Worm (Caenorhabditis elegans): ENCODE data around the gene T23F2.3.

Gene T23F2.3

ce11 chrX:5467820-5468270, 44.3 kb downstream of the T23F2.3 start, which contains the start of gene dpyd-1 (continued):
- peak; percentile 63 for TF ChIP-seq tra-1 (GFP tag; IDR thresholded peaks at IDR 0.05)
- TF ChIP-seq dmd-9 (GFP tag; IDR thresholded peaks at IDR 0.05): no peak
- TF ChIP-seq ztf-11 (tag; optimal IDR thresholded peaks at IDR 0.05): no peak
- peak; percentile 21 for TF ChIP-seq mep-1 (tag; optimal IDR thresholded peaks at IDR 0.05)
- TF ChIP-seq dve-1 (tag; optimal IDR thresholded peaks at IDR 0.05; ENCODE audit: insufficient read depth): peak; percentile 92
- TF ChIP-seq ces-1 (GFP tag; optimal IDR thresholded peaks at IDR 0.05): no peak
- TF ChIP-seq mxl-2 (GFP tag; conservative IDR thresholded peaks at IDR 0.05): no peak
- no peak for TF ChIP-seq ztf-7 (tag; optimal IDR thresholded peaks at IDR 0.05)
- TF ChIP-seq daf-16 (GFP tag; optimal IDR thresholded peaks at IDR 0.05): no peak
- peak; percentile 42 for TF ChIP-seq daf-16 (tag; optimal IDR thresholded peaks at IDR 0.05)
- TF ChIP-seq lin-38 (GFP tag; IDR thresholded peaks at IDR 0.05): no peak

DNA sequence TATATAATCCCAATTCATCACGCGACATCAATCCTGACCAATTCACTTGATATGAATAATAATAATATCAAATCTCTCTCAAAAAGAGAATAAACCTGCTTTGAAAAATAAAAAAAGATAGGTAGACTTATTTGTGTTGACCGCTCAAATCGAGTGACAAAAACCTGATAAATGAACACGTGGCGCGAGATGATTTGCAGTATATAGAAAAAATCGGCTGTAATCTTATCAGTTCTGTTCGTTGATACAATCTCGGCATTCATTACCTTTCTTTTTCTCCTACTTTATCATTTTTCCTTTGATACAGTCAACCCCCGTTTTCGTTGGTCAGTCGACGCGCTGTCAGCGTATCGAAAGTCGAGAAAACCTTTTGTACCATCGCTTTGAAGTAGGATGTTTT, 44.8 kb downstream of the T23F2.3 start:
- TF ChIP-seq dve-1 (tag; optimal IDR thresholded peaks at IDR 0.05; ENCODE audit: insufficient read depth) (peak; percentile 82), ceh-28 (tag; optimal IDR thresholded peaks at IDR 0.05) (no peak), madf-5 (GFP tag; IDR thresholded peaks at IDR 0.05) (no peak), tra-1 (GFP tag; IDR thresholded peaks at IDR 0.05) (peak; percentile 88), F44E2.7 (GFP tag; IDR thresholded peaks at IDR 0.05) (no peak), nhr-77 (tag; optimal IDR thresholded peaks at IDR 0.05) (peak; percentile 29), F37D6.2 (tag; optimal IDR thresholded peaks at IDR 0.05) (no peak), ztf-11 (tag; optimal IDR thresholded peaks at IDR 0.05) (no peak), egl-27 (tag; optimal IDR thresholded peaks at IDR 0.05) (no peak), pqm-1 (tag; optimal IDR thresholded peaks at IDR 0.05) (peak; percentile 57), hlh-30 (tag; optimal IDR thresholded peaks at IDR 0.05; ENCODE audit: insufficient read depth) (peak; percentile 77), R02D3.7 (tag; optimal IDR thresholded peaks at IDR 0.05) (no peak), daf-16 (GFP tag; optimal IDR thresholded peaks at IDR 0.05) (peak in 1 of 2 experiments; percentile 25), daf-16 (tag; optimal IDR thresholded peaks at IDR 0.05) (peak; percentile 89), hmg-1.1 (GFP tag; IDR thresholded peaks at IDR 0.05) (no peak), D1046.2 (GFP tag; IDR thresholded peaks at IDR 0.05) (no peak), egl-43 (GFP tag; IDR thresholded peaks at IDR 0.05) (no peak), Y105C5A.15 (GFP tag; IDR thresholded peaks at IDR 0.05) (no peak), aly-2 (tag; optimal IDR thresholded peaks at IDR 0.05) (no peak), spr-1 (tag; optimal IDR thresholded peaks at IDR 0.05) (no peak), daf-8 (GFP tag; IDR thresholded peaks at IDR 0.05) (no peak), dpl-1 (GFP tag; optimal IDR thresholded peaks at IDR 0.05) (no peak), ceh-82 (tag; optimal IDR thresholded peaks at IDR 0.05) (no peak), nhr-28 (tag; optimal IDR thresholded peaks at IDR 0.05) (peak; percentile 85), fos-1 (tag; optimal IDR thresholded peaks at IDR 0.05) (no peak), nhr-76 (tag; optimal IDR thresholded peaks at IDR 0.05) (no peak), zfp-3 (GFP tag; conservative IDR thresholded peaks at IDR 0.05) (no peak), lsy-2 (tag; optimal IDR thresholded peaks at IDR 0.05) (no peak), lir-3 (tag; optimal IDR thresholded peaks at IDR 0.05) (no peak), rbr-2 (tag; optimal IDR thresholded peaks at IDR 0.05) (no peak), ztf-7 (tag; optimal IDR thresholded peaks at IDR 0.05) (no peak), lin-15B (tag; optimal IDR thresholded peaks at IDR 0.05) (no peak), unc-39 (tag; optimal IDR thresholded peaks at IDR 0.05) (no peak), nhr-25 (tag; optimal IDR thresholded peaks at IDR 0.05; ENCODE audit: borderline replicate concordance, insufficient read depth) (no peak), zip-11 (GFP tag; IDR thresholded peaks at IDR 0.05) (no peak), mdl-1 (tag; optimal IDR thresholded peaks at IDR 0.05) (peak in 1 of 2 experiments; percentile 73), unc-62 (GFP tag; optimal IDR thresholded peaks at IDR 0.05 in 1 of 2) (peak in 1 of 2 experiments; percentile 4), unc-62 (tag; optimal IDR thresholded peaks at IDR 0.05) (no peak), nhr-48 (tag; optimal IDR thresholded peaks at IDR 0.05) (no peak), php-3 (GFP tag; IDR thresholded peaks at IDR 0.05) (peak; percentile 78), dmd-8 (GFP tag; IDR thresholded peaks at IDR 0.05) (no peak), ceh-20 (GFP tag; IDR thresholded peaks at IDR 0.05) (peak; percentile 56; the same call in 1 of the 2 replicates), lin-1 (GFP tag; IDR thresholded peaks at IDR 0.05) (peak; percentile 47; the same call in 1 of the 2 replicates), daf-12 (tag; optimal IDR thresholded peaks at IDR 0.05) (no peak), hif-1 (tag; optimal IDR thresholded peaks at IDR 0.05) (no peak)
